Worm (Caenorhabditis elegans): Measurements from ENCODE around the gene folt-2.
A peak's percentile ranks its signal among the peaks of the same experiment; 100 is the strongest.

Gene folt-2

ce11 chrV:2875422-2875821 is at the start of gene folt-2:
TSS of gene folt-2 (minus strand) at chrV:2875600.
- TF ChIP-seq dmd-6 (GFP tag; IDR thresholded peaks at IDR 0.05) (peak; percentile 72), mep-1 (tag; optimal IDR thresholded peaks at IDR 0.05) (peak; percentile 16), php-3 (GFP tag; IDR thresholded peaks at IDR 0.05) (peak; percentile 56; the same call in 1 of the 2 replicates), hlh-11 (tag; optimal IDR thresholded peaks at IDR 0.05) (peak; percentile 37), daf-16 (GFP tag; optimal IDR thresholded peaks at IDR 0.05) (no peak), daf-16 (tag; optimal IDR thresholded peaks at IDR 0.05) (peak; percentile 48), dve-1 (tag; optimal IDR thresholded peaks at IDR 0.05; ENCODE audit: insufficient read depth) (peak; percentile 74), pqm-1 (tag; optimal IDR thresholded peaks at IDR 0.05) (peak; percentile 25), ceh-20 (GFP tag; IDR thresholded peaks at IDR 0.05) (no peak; the same call in 1 of the 2 replicates), aha-1 (tag) (no peak)

- no peak for TF ChIP-seq lsy-2 (tag; optimal IDR thresholded peaks at IDR 0.05)
- TF ChIP-seq dve-1 (tag; optimal IDR thresholded peaks at IDR 0.05; ENCODE audit: insufficient read depth) = no peak
- TF ChIP-seq lin-38 (GFP tag; IDR thresholded peaks at IDR 0.05) = no peak
- TF ChIP-seq T26A8.4 (GFP tag; IDR thresholded peaks at IDR 0.05) = no peak
- TF ChIP-seq zip-11 (GFP tag; IDR thresholded peaks at IDR 0.05) = no peak
- TF ChIP-seq dmd-9 (GFP tag; IDR thresholded peaks at IDR 0.05) = no peak
- no peak for TF ChIP-seq ama-1 (optimal IDR thresholded peaks at IDR 0.05)
- TF ChIP-seq mxl-3 (GFP tag; optimal IDR thresholded peaks at IDR 0.05) = no peak
- TF ChIP-seq spr-1 (tag; optimal IDR thresholded peaks at IDR 0.05) = no peak
- no peak for TF ChIP-seq ZK546.5 (tag; optimal IDR thresholded peaks at IDR 0.05)
- TF ChIP-seq F10B5.3 (tag; optimal IDR thresholded peaks at IDR 0.05) = no peak
- no peak for TF ChIP-seq zag-1 (tag; optimal IDR thresholded peaks at IDR 0.05)
These were observed 47.2 kb upstream of the folt-2 start, which contains the start of gene srh-38 for ce11 chrV:2922594-2922993. TSS of gene srh-38 (minus strand) at chrV:2922694.

- no peak for TF ChIP-seq nhr-11 (tag; optimal IDR thresholded peaks at IDR 0.05)
- TF ChIP-seq ctbp-1 (GFP tag; IDR thresholded peaks at IDR 0.05) = no peak
- TF ChIP-seq snpc-1.2 (GFP tag; IDR thresholded peaks at IDR 0.05) = 0 out of 2 replicates have a peak, but pooled peaks have one; percentile 42
These were observed 44.7 kb upstream of the folt-2 start for ce11 chrV:2920125-2920524.

- TF ChIP-seq ceh-44 (GFP tag; IDR thresholded peaks at IDR 0.05) = no peak
- TF ChIP-seq nhr-237 (tag; optimal IDR thresholded peaks at IDR 0.05) = no peak
- no peak for TF ChIP-seq sdz-12 (GFP tag; optimal IDR thresholded peaks at IDR 0.05)
- TF ChIP-seq nhr-77 (tag; optimal IDR thresholded peaks at IDR 0.05) = no peak
- no peak for TF ChIP-seq mxl-2 (GFP tag; conservative IDR thresholded peaks at IDR 0.05)
- TF ChIP-seq attf-4 (tag; optimal IDR thresholded peaks at IDR 0.05) = no peak
- no peak for TF ChIP-seq T20F7.1 (GFP tag; optimal IDR thresholded peaks at IDR 0.05)
- TF ChIP-seq php-3 (GFP tag; IDR thresholded peaks at IDR 0.05) = no peak
These were observed 38.5 kb upstream of the folt-2 start, which contains the start of gene srh-146 for ce11 chrV:2913948-2914347. TSS of gene srh-146 (plus strand) at chrV:2914248.

- TF ChIP-seq F37D6.2 (tag; optimal IDR thresholded peaks at IDR 0.05) (no peak), fkh-10 (GFP tag; optimal IDR thresholded peaks at IDR 0.05) (no peak), hmg-1.1 (GFP tag; IDR thresholded peaks at IDR 0.05) (no peak), nhr-6 (tag; optimal IDR thresholded peaks at IDR 0.05) (no peak), ZK546.5 (tag; optimal IDR thresholded peaks at IDR 0.05) (no peak), aha-1 (tag) (peak; percentile 79), F49E8.2 (tag; optimal IDR thresholded peaks at IDR 0.05; ENCODE audit: borderline replicate concordance) (no peak)
These were observed 37.5 kb upstream of the folt-2 start, which contains the start of gene C31B8.9 for ce11 chrV:2912901-2913300. TSS of gene C31B8.9 (minus strand) at chrV:2913001.

All from whole organism, L4 larva.